Worm (Caenorhabditis elegans) whole organism, L4 larva: ENCODE measurements around the gene F59E12.6.
A peak's percentile ranks its signal among the peaks of the same experiment; 100 is the strongest.

Experiments used
- F26F4.8 ChIP-seq: fragments of 200-800 bp; sonication (Bioruptor generic); conservative IDR thresholded peaks from 2 replicates; pipeline ENCODE4 v1.3.6; 2022; ENCODE audit warnings: missing genetic modification characterization, missing compliant biosample characterization
- F37D6.2 ChIP-seq: sonication (generic microtip); optimal IDR thresholded peaks from 2 replicates; lab custom pipeline; 2016; ENCODE audit warnings: mild to moderate bottlenecking, missing genetic modification characterization, missing compliant biosample characterization
- F49E8.2 ChIP-seq: sonication (generic microtip); optimal IDR thresholded peaks from 2 replicates; lab custom pipeline; 2016; ENCODE audit warnings: missing compliant biosample characterization, mild to moderate bottlenecking, missing genetic modification characterization, borderline replicate concordance
- T20F7.1 ChIP-seq: fragments of 200-800 bp; sonication (Bioruptor generic); optimal IDR thresholded peaks from 2 replicates; lab custom pipeline; 2018; ENCODE audit warnings: mild to moderate bottlenecking, missing genetic modification characterization, missing compliant biosample characterization
- T26A8.4 ChIP-seq: fragments of 200-800 bp; sonication (Bioruptor generic); IDR thresholded peaks from 2 replicates; pipeline ENCODE4 v1.3.6; 2022; ENCODE audit warnings: missing genetic modification characterization, missing compliant biosample characterization
- Y5F2A.4 ChIP-seq: fragments of 200-800 bp; sonication (Bioruptor generic); optimal IDR thresholded peaks from 2 replicates; lab custom pipeline; 2018; ENCODE audit warnings: mild to moderate bottlenecking, missing genetic modification characterization, missing compliant biosample characterization
- ZK337.2 ChIP-seq: fragments of 200-800 bp; sonication (Bioruptor generic); IDR thresholded peaks from 2 replicates; pipeline ENCODE4 v1.3.6; 2022; ENCODE audit warnings: missing genetic modification reagents, missing genetic modification characterization, missing compliant biosample characterization
- ama-1 ChIP-seq: fragments of 150-350 bp; optimal IDR thresholded peaks from 2 replicates; lab custom pipeline; 2014; ENCODE audit warnings: inconsistent platforms, mixed read lengths
- attf-4 ChIP-seq: sonication (generic microtip); optimal IDR thresholded peaks from 3 replicates; lab custom pipeline; 2017; ENCODE audit warnings: missing biosample characterization, missing genetic modification characterization
- ceh-28 ChIP-seq: fragments of 150-350 bp; optimal IDR thresholded peaks from 2 replicates; lab custom pipeline; 2014; ENCODE audit warnings: missing biosample characterization, missing genetic modification reagents, missing genetic modification characterization
- ceh-32 ChIP-seq: sonication (generic microtip); optimal IDR thresholded peaks from 2 replicates; lab custom pipeline; 2016; ENCODE audit warnings: mild to moderate bottlenecking, missing genetic modification characterization, missing compliant biosample characterization; ENCODE audit not compliant: poor library complexity
- ceh-62 ChIP-seq: sonication (generic microtip); optimal IDR thresholded peaks from 2 replicates; lab custom pipeline; 2017; ENCODE audit warnings: missing biosample characterization, missing genetic modification characterization
- ctbp-1 ChIP-seq: fragments of 200-800 bp; sonication (Bioruptor generic); IDR thresholded peaks from 2 replicates; pipeline ENCODE4 v1.3.6; 2022; ENCODE audit warnings: missing genetic modification reagents, missing genetic modification characterization, missing compliant biosample characterization
- dmd-6 ChIP-seq: fragments of 200-800 bp; sonication (Bioruptor generic); IDR thresholded peaks from 2 replicates; pipeline ENCODE4 v1.3.6; 2022; ENCODE audit warnings: missing genetic modification reagents, missing genetic modification characterization, missing compliant biosample characterization
- dmd-8 ChIP-seq: fragments of 200-800 bp; sonication (Bioruptor generic); IDR thresholded peaks from 2 replicates; pipeline ENCODE4 v1.3.6; 2022; ENCODE audit warnings: missing genetic modification characterization, missing compliant biosample characterization
- dmd-9 ChIP-seq: fragments of 200-800 bp; sonication (Bioruptor generic); IDR thresholded peaks from 2 replicates; pipeline ENCODE4 v1.3.6; 2022; ENCODE audit warnings: missing genetic modification reagents, missing genetic modification characterization, missing compliant biosample characterization
- duxl-1 ChIP-seq: sonication (generic microtip); optimal IDR thresholded peaks from 2 replicates; lab custom pipeline; 2016; ENCODE audit warnings: mild to moderate bottlenecking, missing genetic modification characterization, moderate library complexity, missing compliant biosample characterization; ENCODE audit not compliant: poor library complexity
- fos-1 ChIP-seq: fragments of 150-350 bp; optimal IDR thresholded peaks from 2 replicates; lab custom pipeline; 2014; ENCODE audit warnings: missing biosample characterization, missing genetic modification characterization
- gei-8 ChIP-seq: fragments of 200-800 bp; sonication (Bioruptor generic); optimal IDR thresholded peaks from 2 replicates; lab custom pipeline; 2018; ENCODE audit warnings: mild to moderate bottlenecking, missing genetic modification characterization, missing compliant biosample characterization
- hif-1 ChIP-seq, 2 experiments: sonication (generic microtip); optimal IDR thresholded peaks; 2 replicates each; lab custom pipeline; 2016 to 2017; ENCODE audit warnings: missing compliant biosample characterization in 2 of 2, missing genetic modification characterization in 2 of 2, missing genetic modification reagents in 2 of 2, missing genotype in 2 of 2, mild to moderate bottlenecking in 1 of 2
- hlh-11 ChIP-seq: fragments of 200-800 bp; sonication (Bioruptor generic); optimal IDR thresholded peaks from 2 replicates; lab custom pipeline; 2018; ENCODE audit warnings: mild to moderate bottlenecking, missing genetic modification characterization, missing compliant biosample characterization
- hmg-1.1 ChIP-seq: fragments of 200-800 bp; sonication (Bioruptor generic); IDR thresholded peaks from 2 replicates; pipeline ENCODE4 v1.3.6; 2022; ENCODE audit warnings: missing genetic modification reagents, missing genetic modification characterization, missing compliant biosample characterization
- lin-13 ChIP-seq: fragments of 150-350 bp; optimal IDR thresholded peaks from 2 replicates; lab custom pipeline; 2014; ENCODE audit warnings: missing biosample characterization, missing genetic modification reagents, missing genetic modification characterization
- lin-15B ChIP-seq: fragments of 150-350 bp; sonication (generic microtip); optimal IDR thresholded peaks from 3 replicates; lab custom pipeline; 2014; ENCODE audit warnings: missing biosample characterization, missing genetic modification characterization
- lin-29 ChIP-seq: fragments of 200-800 bp; sonication (Bioruptor generic); IDR thresholded peaks from 2 replicates; pipeline ENCODE4 v1.3.6; 2022; ENCODE audit warnings: missing genetic modification reagents, missing genetic modification characterization, missing compliant biosample characterization
- lin-38 ChIP-seq: fragments of 200-800 bp; sonication (Bioruptor generic); IDR thresholded peaks from 2 replicates; pipeline ENCODE4 v1.3.6; 2022; ENCODE audit warnings: missing genetic modification reagents, missing genetic modification characterization, missing compliant biosample characterization
- lir-3 ChIP-seq: sonication (generic microtip); optimal IDR thresholded peaks from 2 replicates; lab custom pipeline; 2016; ENCODE audit warnings: mild to moderate bottlenecking, missing genetic modification characterization, missing compliant biosample characterization
- lsy-2 ChIP-seq, 2 experiments: fragments of 150-350 bp in 1 of 2; sonication (generic microtip) in 1 of 2; optimal IDR thresholded peaks; 2 replicates each; lab custom pipeline; 2014 to 2017; ENCODE audit warnings: missing biosample characterization in 2 of 2, missing genetic modification characterization in 2 of 2
- madf-9 ChIP-seq: fragments of 200-800 bp; sonication (Bioruptor generic); conservative IDR thresholded peaks from 2 replicates; pipeline ENCODE4 v1.3.6; 2022; ENCODE audit warnings: missing genetic modification reagents, missing genetic modification characterization, missing compliant biosample characterization
- mdl-1 ChIP-seq, 2 experiments: fragments of 150-350 bp in 1 of 2; sonication (generic microtip) in 1 of 2; optimal IDR thresholded peaks; 2 replicates each; lab custom pipeline; 2014 to 2017; ENCODE audit warnings: missing biosample characterization in 2 of 2, missing genetic modification characterization in 2 of 2
- mdt-29 ChIP-seq: fragments of 200-800 bp; sonication (Bioruptor generic); IDR thresholded peaks from 2 replicates; pipeline ENCODE4 v1.3.6; 2022; ENCODE audit warnings: missing genetic modification reagents, missing genetic modification characterization, missing compliant biosample characterization
- mep-1 ChIP-seq: fragments of 150-350 bp; sonication (generic microtip); optimal IDR thresholded peaks from 3 replicates; lab custom pipeline; 2014; ENCODE audit warnings: missing biosample characterization, missing genetic modification characterization
- mes-2 ChIP-seq: sonication (generic microtip); optimal IDR thresholded peaks from 2 replicates; lab custom pipeline; 2016; ENCODE audit warnings: missing genotype, mild to moderate bottlenecking, missing genetic modification characterization, missing compliant biosample characterization; ENCODE audit not compliant: poor library complexity, severe bottlenecking
- nhr-25 ChIP-seq: sonication (generic microtip); optimal IDR thresholded peaks from 2 replicates; lab custom pipeline; 2017; ENCODE audit warnings: missing genetic modification characterization, mild to moderate bottlenecking, missing compliant biosample characterization, antibody characterized with exemption, moderate library complexity, borderline replicate concordance; ENCODE audit not compliant: insufficient read depth
- nhr-41 ChIP-seq: fragments of 200-800 bp; sonication (Bioruptor generic); IDR thresholded peaks from 2 replicates; pipeline ENCODE4 v1.3.6; 2022; ENCODE audit warnings: missing genetic modification reagents, missing genetic modification characterization, missing compliant biosample characterization
- nhr-48 ChIP-seq: sonication (generic microtip); optimal IDR thresholded peaks from 2 replicates; lab custom pipeline; 2016; ENCODE audit warnings: mild to moderate bottlenecking, missing genetic modification characterization, missing compliant biosample characterization
- nhr-77 ChIP-seq: fragments of 150-350 bp; optimal IDR thresholded peaks from 2 replicates; lab custom pipeline; 2014; ENCODE audit warnings: missing biosample characterization, missing genetic modification characterization
- pha-4 ChIP-seq, 2 experiments: fragments of 150-350 bp in 1 of 2; fragments of 200-800 bp in 1 of 2; sonication (Bioruptor generic) in 1 of 2; IDR thresholded peaks in 1 of 2; optimal IDR thresholded peaks in 1 of 2; 2 replicates each; pipeline versions ENCODE4 v1.3.6 to Lab custom; 2014 to 2022; ENCODE audit warnings: missing genetic modification characterization in 2 of 2, missing genetic modification reagents in 2 of 2, missing biosample characterization in 1 of 2, missing compliant biosample characterization in 1 of 2
- pqm-1 ChIP-seq: sonication (generic microtip); optimal IDR thresholded peaks from 2 replicates; lab custom pipeline; 2017; ENCODE audit warnings: missing biosample characterization, missing genetic modification characterization
- sdz-12 ChIP-seq: fragments of 200-800 bp; sonication (Bioruptor generic); optimal IDR thresholded peaks from 2 replicates; lab custom pipeline; 2018; ENCODE audit warnings: mild to moderate bottlenecking, missing genetic modification characterization, missing compliant biosample characterization
- skn-1 ChIP-seq: fragments of 150-350 bp; optimal IDR thresholded peaks from 2 replicates; lab custom pipeline; 2014; ENCODE audit warnings: missing biosample characterization, missing genetic modification characterization
- spr-1 ChIP-seq: sonication (generic microtip); optimal IDR thresholded peaks from 2 replicates; lab custom pipeline; 2016; ENCODE audit warnings: mild to moderate bottlenecking, missing genetic modification characterization, missing compliant biosample characterization
- spr-3 ChIP-seq: fragments of 200-800 bp; sonication (Bioruptor generic); optimal IDR thresholded peaks from 2 replicates; lab custom pipeline; 2018; ENCODE audit warnings: mild to moderate bottlenecking, missing genetic modification characterization, missing compliant biosample characterization
- tag-97 ChIP-seq: fragments of 200-800 bp; sonication (Bioruptor generic); IDR thresholded peaks from 2 replicates; pipeline ENCODE4 v1.3.6; 2022; ENCODE audit warnings: missing genetic modification characterization, missing compliant biosample characterization
- unc-39 ChIP-seq: sonication (generic microtip); optimal IDR thresholded peaks from 2 replicates; lab custom pipeline; 2017; ENCODE audit warnings: missing biosample characterization, missing genetic modification characterization
- vab-7 ChIP-seq: fragments of 200-800 bp; sonication (Bioruptor generic); IDR thresholded peaks from 2 replicates; pipeline ENCODE4 v1.3.6; 2022; ENCODE audit warnings: missing genetic modification reagents, missing genetic modification characterization, missing compliant biosample characterization
- zag-1 ChIP-seq: fragments of 150-350 bp; optimal IDR thresholded peaks from 2 replicates; lab custom pipeline; 2014; ENCODE audit warnings: missing biosample characterization, missing genetic modification characterization
- zfp-3 ChIP-seq: fragments of 200-800 bp; sonication (Bioruptor generic); conservative IDR thresholded peaks from 2 replicates; pipeline ENCODE4 v1.3.6; 2022; ENCODE audit warnings: missing genetic modification reagents, missing genetic modification characterization, missing compliant biosample characterization
- ztf-11 ChIP-seq: fragments of 150-350 bp; optimal IDR thresholded peaks from 2 replicates; lab custom pipeline; 2014; ENCODE audit warnings: missing biosample characterization, missing genetic modification characterization
- ztf-7 ChIP-seq: fragments of 150-350 bp; optimal IDR thresholded peaks from 2 replicates; lab custom pipeline; 2014; ENCODE audit warnings: missing biosample characterization, missing genetic modification characterization

The F59E12.6 gene

ce11 chrII:5577060-5577459 is 53.7 kb downstream of the F59E12.6 start (continued):
- 0 out of 2 replicates have a peak, but pooled peaks have one; percentile 71 for TF ChIP-seq dmd-8 (GFP tag; lab: Robert Waterston, UW)
- no peak for TF ChIP-seq F26F4.8 (GFP tag; lab: Robert Waterston, UW)
- TF ChIP-seq hlh-11 (tag; lab: Kevin White, UChicago), result peak; percentile 46
- no peak for TF ChIP-seq fos-1 (tag; lab: Kevin White, UChicago)
- no peak; the same call in 1 of the 2 replicates for TF ChIP-seq lin-38 (GFP tag; lab: Robert Waterston, UW)
- no peak for TF ChIP-seq ama-1 (lab: Kevin White, UChicago)
- no peak for TF ChIP-seq lsy-2 (tag; optimal IDR thresholded peaks at IDR 0.05; lab: Kevin White, UChicago)
- peak; percentile 67; the same call in 1 of the 2 replicates for TF ChIP-seq vab-7
- TF ChIP-seq zfp-3 (GFP tag; lab: Robert Waterston, UW), result no peak
- TF ChIP-seq ceh-28 (tag; lab: Kevin White, UChicago), result no peak
- TF ChIP-seq gei-8, result peak; percentile 4
- peak; percentile 34 for TF ChIP-seq Y5F2A.4 (GFP tag; lab: Kevin White, UChicago)
- peak; percentile 71 for TF ChIP-seq mes-2 (tag; lab: Kevin White, UChicago)
- TF ChIP-seq lin-13, result no peak
- TF ChIP-seq ztf-7, result peak; percentile 25
- no peak for TF ChIP-seq lin-15B (tag; lab: Kevin White, UChicago)
- TF ChIP-seq lir-3 (tag; lab: Kevin White, UChicago), result no peak
- TF ChIP-seq nhr-48, result no peak
- TF ChIP-seq mdt-29 (GFP tag; lab: Robert Waterston, UW), result no peak
- TF ChIP-seq zag-1 (tag; lab: Kevin White, UChicago), result no peak
- no peak for TF ChIP-seq pqm-1 (tag; lab: Kevin White, UChicago)
- peak; percentile 80 for TF ChIP-seq hmg-1.1 (GFP tag; lab: Robert Waterston, UW)
- TF ChIP-seq F49E8.2 (tag; lab: Kevin White, UChicago), result no peak
- no peak for TF ChIP-seq skn-1 (tag; lab: Kevin White, UChicago)
- TF ChIP-seq madf-9 (GFP tag; lab: Robert Waterston, UW), result peak; percentile 55; the same call in 1 of the 2 replicates
- no peak for TF ChIP-seq ceh-32 (tag; lab: Kevin White, UChicago)
- TF ChIP-seq duxl-1, result peak; percentile 41
- TF ChIP-seq attf-4 (tag; lab: Kevin White, UChicago), result no peak
- TF ChIP-seq nhr-25 (tag; lab: Kevin White, UChicago), result no peak
- no peak for TF ChIP-seq lin-29 (GFP tag; lab: Robert Waterston, UW)
- no peak for TF ChIP-seq unc-39 (tag; lab: Kevin White, UChicago)
- peak; percentile 56 for TF ChIP-seq dmd-9 (GFP tag; lab: Robert Waterston, UW)
- peak; percentile 50; the same call in 1 of the 2 replicates for TF ChIP-seq T26A8.4
- peak; percentile 17 for TF ChIP-seq F37D6.2 (tag; lab: Kevin White, UChicago)
- no peak for TF ChIP-seq mep-1 (tag; lab: Kevin White, UChicago)
- no peak for TF ChIP-seq sdz-12 (GFP tag; lab: Kevin White, UChicago)
- TF ChIP-seq ctbp-1, result peak; percentile 63; the same call in 1 of the 2 replicates
- TF ChIP-seq ZK337.2 (GFP tag; lab: Robert Waterston, UW), result no peak
- TF ChIP-seq spr-3 (GFP tag; lab: Kevin White, UChicago), result peak; percentile 40
- peak; percentile 73 for TF ChIP-seq pha-4 (GFP tag; IDR thresholded peaks at IDR 0.05; lab: Robert Waterston, UW)
- TF ChIP-seq pha-4 (tag; optimal IDR thresholded peaks at IDR 0.05; lab: Kevin White, UChicago), result no peak
- TF ChIP-seq ztf-11 (tag; lab: Kevin White, UChicago), result no peak
- TF ChIP-seq T20F7.1 (GFP tag; lab: Kevin White, UChicago), result peak; percentile 25
- TF ChIP-seq nhr-41 (GFP tag; lab: Robert Waterston, UW), result no peak
- no peak for TF ChIP-seq ceh-62 (tag; lab: Kevin White, UChicago)
- no peak for TF ChIP-seq tag-97 (GFP tag; lab: Robert Waterston, UW)
- TF ChIP-seq spr-1 (tag; lab: Kevin White, UChicago), result peak; percentile 11
- TF ChIP-seq mdl-1 (tag; optimal IDR thresholded peaks at IDR 0.05; lab: Kevin White, UChicago), result no peak
- TF ChIP-seq nhr-77 (tag; lab: Kevin White, UChicago), result peak; percentile 19
- TF ChIP-seq hif-1 (tag; optimal IDR thresholded peaks at IDR 0.05; lab: Kevin White, UChicago), result peak in 1 of 2 experiments; percentile 6
- peak; percentile 59 for TF ChIP-seq dmd-6 (GFP tag; lab: Robert Waterston, UW)
